Worm (Caenorhabditis elegans): ENCODE results near the gene neg-1.

ce11 chrV:4375807-4376564 lies 1.3 kb upstream of the neg-1 start, which contains the start of gene F32D1.7:
- TF ChIP-seq nhr-77 (tag; optimal IDR thresholded peaks at IDR 0.05), result no peak
- TF ChIP-seq egl-27 (tag; optimal IDR thresholded peaks at IDR 0.05), result no peak
- TF ChIP-seq aly-2 (tag; optimal IDR thresholded peaks at IDR 0.05), result no peak
- TF ChIP-seq lin-13 (GFP tag; optimal IDR thresholded peaks at IDR 0.05), result no peak
- no peak for TF ChIP-seq spr-3 (GFP tag; optimal IDR thresholded peaks at IDR 0.05)
- no peak for TF ChIP-seq pqm-1 (tag; optimal IDR thresholded peaks at IDR 0.05)
- TF ChIP-seq fkh-10 (GFP tag; optimal IDR thresholded peaks at IDR 0.05), result no peak
- TF ChIP-seq F10B5.3 (tag; optimal IDR thresholded peaks at IDR 0.05), result no peak
- TF ChIP-seq nhr-11 (tag; optimal IDR thresholded peaks at IDR 0.05), result no peak
- no peak for TF ChIP-seq F44E2.7 (GFP tag; IDR thresholded peaks at IDR 0.05)
- peak in 1 of 2 experiments; percentile 32 for TF ChIP-seq unc-62 (GFP tag; optimal IDR thresholded peaks at IDR 0.05 in 1 of 2)
- no peak for TF ChIP-seq unc-62 (tag; optimal IDR thresholded peaks at IDR 0.05)
- TF ChIP-seq T20F7.1 (GFP tag; optimal IDR thresholded peaks at IDR 0.05), result no peak
- TF ChIP-seq duxl-1 (tag; optimal IDR thresholded peaks at IDR 0.05; ENCODE audit: poor library complexity), result no peak

All from whole organism, L4 larva.